Fruit fly (Drosophila melanogaster): ENCODE data around the gene CG42833.

DNA sequence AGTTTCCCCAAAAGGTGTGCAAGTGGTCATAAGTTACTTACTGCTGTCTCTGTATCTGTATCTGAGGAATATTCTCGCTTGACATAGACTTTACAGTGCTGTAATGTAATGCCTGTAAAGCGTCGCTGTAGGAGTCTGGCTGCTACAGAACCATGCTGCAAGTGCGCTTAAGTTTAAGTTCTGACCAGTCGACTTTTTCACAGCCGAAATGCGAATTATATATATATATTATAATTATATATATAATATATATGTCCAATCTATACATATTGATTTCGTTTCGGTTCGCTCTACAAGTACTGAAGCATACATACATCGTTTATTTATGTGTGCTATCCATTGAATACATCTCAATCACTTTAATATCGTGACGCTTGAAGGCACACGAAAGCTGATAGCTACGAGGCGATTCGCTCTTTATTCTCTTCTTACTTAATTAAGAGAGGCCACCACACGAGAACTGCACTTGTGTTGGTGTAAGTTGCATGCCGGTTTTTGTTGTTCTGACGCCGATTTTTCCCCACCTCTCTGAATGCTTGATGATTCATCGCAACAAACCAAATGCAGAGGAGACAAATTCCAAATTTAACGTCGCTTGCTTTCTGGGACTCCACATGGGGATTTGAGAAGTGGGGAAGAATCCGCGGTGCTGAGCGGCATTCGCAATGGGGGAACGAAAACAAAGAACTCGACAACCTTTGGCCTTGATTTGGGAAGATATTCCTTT lies 13.4 kb upstream of the CG42833 start:
- TF ChIP-seq CTCF (optimal IDR thresholded peaks at IDR 0.05) = no peak
- no peak for TF ChIP-seq CG8478 (optimal IDR thresholded peaks at IDR 0.05)
